Fruit fly (Drosophila melanogaster) whole organism, embryonic: ENCODE results near the gene CG33160.

ENCODE experiments used
- Atf6 ChIP-seq: fragments of 200-800 bp; sonication (Bioruptor generic); IDR thresholded peaks from 2 replicates; pipeline ENCODE4 v1.3.6; 2022; ENCODE audit warnings: missing biosample characterization, missing genetic modification characterization
- CG11696 ChIP-seq: fragments of 200-800 bp; sonication (Bioruptor generic); IDR thresholded peaks from 2 replicates; pipeline ENCODE4 v1.3.6; 2022; ENCODE audit warnings: missing biosample characterization, missing genetic modification characterization
- CG1233 ChIP-seq: fragments of 200-800 bp; sonication (Bioruptor generic); optimal IDR thresholded peaks from 4 replicates; lab custom pipeline; 2018; ENCODE audit warnings: missing biosample characterization, mild to moderate bottlenecking, missing genetic modification characterization
- CG12391 ChIP-seq: fragments of 200-800 bp; sonication (Bioruptor generic); optimal IDR thresholded peaks from 3 replicates; lab custom pipeline; 2018; ENCODE audit warnings: missing biosample characterization, mild to moderate bottlenecking, missing genetic modification characterization, moderate library complexity
- CG12744 ChIP-seq: fragments of 200-800 bp; sonication (Bioruptor generic); optimal IDR thresholded peaks from 2 replicates; lab custom pipeline; 2016; ENCODE audit warnings: missing biosample characterization, missing genetic modification characterization
- CG13624 ChIP-seq: fragments of 200-800 bp; sonication (Bioruptor generic); optimal IDR thresholded peaks from 2 replicates; lab custom pipeline; 2016; ENCODE audit warnings: missing biosample characterization, missing genetic modification characterization
- CG14014 ChIP-seq: fragments of 200-800 bp; sonication (Bioruptor generic); IDR thresholded peaks from 2 replicates; pipeline ENCODE4 v1.3.6; 2022; ENCODE audit warnings: missing biosample characterization, missing genetic modification characterization
- CG14860 ChIP-seq: fragments of 200-800 bp; sonication (Bioruptor generic); IDR thresholded peaks from 3 replicates; pipeline ENCODE4 v1.3.6; 2022; ENCODE audit warnings: missing biosample characterization, missing genetic modification characterization; ENCODE audit not compliant: partially characterized antibody
- CG1529 ChIP-seq: fragments of 200-800 bp; sonication (Bioruptor generic); optimal IDR thresholded peaks from 3 replicates; lab custom pipeline; 2018; ENCODE audit warnings: missing biosample characterization, missing genetic modification characterization
- CG15514 ChIP-seq: fragments of 200-800 bp; sonication (Bioruptor generic); optimal IDR thresholded peaks from 3 replicates; lab custom pipeline; 2017; ENCODE audit warnings: missing biosample characterization, missing genetic modification characterization, mild to moderate bottlenecking, moderate library complexity, missing genetic modification reagents
- CG17361 ChIP-seq: fragments of 200-800 bp; sonication (Bioruptor generic); IDR thresholded peaks from 3 replicates; pipeline ENCODE4 v1.3.6; 2022; ENCODE audit warnings: missing biosample characterization, missing genetic modification characterization
- CG17568 ChIP-seq: fragments of 200-800 bp; sonication (Bioruptor generic); optimal IDR thresholded peaks from 2 replicates; lab custom pipeline; 2018; ENCODE audit warnings: missing biosample characterization, mild to moderate bottlenecking, missing genetic modification characterization, moderate library complexity
- CG2120 ChIP-seq: fragments of 200-800 bp; sonication (Bioruptor generic); optimal IDR thresholded peaks from 3 replicates; lab custom pipeline; 2016; ENCODE audit warnings: missing biosample characterization, missing genetic modification characterization
- CG32772 ChIP-seq: fragments of 200-800 bp; sonication (Bioruptor generic); IDR thresholded peaks from 2 replicates; pipeline ENCODE4 v1.3.6; 2022; ENCODE audit warnings: missing biosample characterization, missing genetic modification characterization
- CG33213 ChIP-seq: fragments of 200-800 bp; sonication (Bioruptor generic); optimal IDR thresholded peaks from 3 replicates; lab custom pipeline; 2016; ENCODE audit warnings: missing biosample characterization, missing genetic modification characterization
- CG3847 ChIP-seq: fragments of 200-800 bp; sonication (Bioruptor generic); IDR thresholded peaks from 2 replicates; pipeline ENCODE4 v1.3.6; 2022; ENCODE audit warnings: missing biosample characterization, missing genetic modification characterization
- CG42726 ChIP-seq: fragments of 200-800 bp; sonication (Bioruptor generic); IDR thresholded peaks from 2 replicates; pipeline ENCODE4 v1.3.6; 2022; ENCODE audit warnings: missing biosample characterization, missing genetic modification characterization; ENCODE audit not compliant: partially characterized antibody
- CG6272 ChIP-seq: fragments of 200-800 bp; sonication (Bioruptor generic); IDR thresholded peaks from 2 replicates; pipeline ENCODE4 v1.3.6; 2022; ENCODE audit warnings: missing biosample characterization, missing genetic modification characterization
- CG6854 ChIP-seq: fragments of 200-800 bp; sonication (Bioruptor generic); optimal IDR thresholded peaks from 3 replicates; lab custom pipeline; 2017; ENCODE audit warnings: missing biosample characterization, mild to moderate bottlenecking, missing genetic modification characterization
- CrebB ChIP-seq: fragments of 200-800 bp; sonication (Bioruptor generic); optimal IDR thresholded peaks from 3 replicates; lab custom pipeline; 2018; ENCODE audit warnings: missing biosample characterization, mild to moderate bottlenecking, missing genetic modification characterization
- E2f2 ChIP-seq: fragments of 200-800 bp; sonication (Bioruptor generic); IDR thresholded peaks from 2 replicates; pipeline ENCODE4 v1.3.6; 2022; ENCODE audit warnings: missing biosample characterization, missing genetic modification characterization
- GATAe ChIP-seq: fragments of 200-800 bp; sonication (Bioruptor generic); conservative IDR thresholded peaks from 2 replicates; pipeline ENCODE4 v1.3.6; 2022; ENCODE audit warnings: missing biosample characterization, missing genetic modification characterization
- MESR4 ChIP-seq: fragments of 200-800 bp; sonication (Bioruptor generic); optimal IDR thresholded peaks from 2 replicates; lab custom pipeline; 2018; ENCODE audit warnings: missing biosample characterization, mild to moderate bottlenecking, missing genetic modification characterization, moderate library complexity
- Max ChIP-seq: fragments of 200-800 bp; sonication (Bioruptor generic); optimal IDR thresholded peaks from 2 replicates; lab custom pipeline; 2016; ENCODE audit warnings: missing biosample characterization, mild to moderate bottlenecking, missing genetic modification characterization
- NFAT ChIP-seq: fragments of 200-800 bp; sonication (Bioruptor generic); IDR thresholded peaks from 2 replicates; pipeline ENCODE4 v1.3.6; 2022; ENCODE audit warnings: missing biosample characterization, missing genetic modification characterization
- Nf-YC ChIP-seq: fragments of 200-800 bp; optimal IDR thresholded peaks from 3 replicates; lab custom pipeline; 2019; ENCODE audit warnings: missing biosample characterization, mild to moderate bottlenecking, missing genetic modification characterization, moderate library complexity
- Opbp ChIP-seq: fragments of 200-800 bp; sonication (Bioruptor generic); IDR thresholded peaks from 3 replicates; pipeline ENCODE4 v1.3.6; 2022; ENCODE audit warnings: missing biosample characterization, missing genetic modification characterization; ENCODE audit not compliant: partially characterized antibody
- Sry-δ ChIP-seq: fragments of 200-800 bp; sonication (Bioruptor generic); optimal IDR thresholded peaks from 2 replicates; lab custom pipeline; 2016; ENCODE audit warnings: missing biosample characterization, missing genetic modification characterization
- Trl ChIP-seq, 3 experiments: fragments of >200 bp in 2 of 3; fragments of 200-800 bp in 1 of 3; sonication (Bioruptor generic) in 1 of 3; optimal IDR thresholded peaks; 2 replicates in 1 of 3; 3 replicates in 2 of 3; lab custom pipeline; 2016 to 2017; ENCODE audit warnings: missing biosample characterization in 1 of 3, missing genetic modification characterization in 1 of 3
- Xrp1 ChIP-seq: fragments of 200-800 bp; sonication (Bioruptor generic); IDR thresholded peaks from 2 replicates; pipeline ENCODE4 v1.3.6; 2022; ENCODE audit warnings: missing biosample characterization, missing genetic modification characterization
- abd-A ChIP-seq: fragments of 200-800 bp; sonication (Bioruptor generic); optimal IDR thresholded peaks from 3 replicates; lab custom pipeline; 2019; ENCODE audit warnings: missing biosample characterization, mild to moderate bottlenecking, missing genetic modification characterization, moderate library complexity
- amos ChIP-seq: fragments of 200-800 bp; sonication (Bioruptor generic); IDR thresholded peaks from 2 replicates; pipeline ENCODE4 v1.3.6; 2022; ENCODE audit warnings: missing biosample characterization, missing genetic modification characterization; ENCODE audit not compliant: partially characterized antibody
- az2 ChIP-seq: fragments of 200-800 bp; sonication (Bioruptor generic); optimal IDR thresholded peaks from 3 replicates; lab custom pipeline; 2016; ENCODE audit warnings: missing biosample characterization, missing genetic modification characterization
- bbx ChIP-seq: fragments of 200-800 bp; sonication (Bioruptor generic); IDR thresholded peaks from 2 replicates; pipeline ENCODE4 v1.3.6; 2022; ENCODE audit warnings: missing biosample characterization, missing genetic modification characterization; ENCODE audit not compliant: partially characterized antibody
- danr ChIP-seq: fragments of 200-800 bp; sonication (Bioruptor generic); IDR thresholded peaks from 2 replicates; pipeline ENCODE4 v1.3.6; 2022; ENCODE audit warnings: missing biosample characterization, missing genetic modification characterization
- dpn ChIP-seq, 2 experiments: fragments of 200-800 bp; sonication (Bioruptor generic); optimal IDR thresholded peaks; 3 replicates each; lab custom pipeline; 2016; ENCODE audit warnings: missing biosample characterization in 2 of 2, missing genetic modification characterization in 2 of 2
- gcm ChIP-seq: fragments of 200-800 bp; sonication (Bioruptor generic); optimal IDR thresholded peaks from 2 replicates; lab custom pipeline; 2019; ENCODE audit warnings: missing biosample characterization, mild to moderate bottlenecking, missing genetic modification characterization, moderate library complexity
- hbn ChIP-seq: fragments of 200-800 bp; sonication (Bioruptor generic); IDR thresholded peaks from 2 replicates; pipeline ENCODE4 v1.3.6; 2022; ENCODE audit warnings: missing biosample characterization, missing genetic modification characterization; ENCODE audit not compliant: partially characterized antibody
- hkb ChIP-seq, 2 experiments: fragments of 200-800 bp in 1 of 2; fragments of >200 bp in 1 of 2; sonication (Bioruptor generic) in 1 of 2; IDR thresholded peaks in 1 of 2; optimal IDR thresholded peaks in 1 of 2; 2 replicates each; pipeline versions ENCODE4 v1.3.6 to Lab custom; 2017 to 2022; ENCODE audit warnings: missing biosample characterization in 1 of 2, missing genetic modification characterization in 1 of 2
- jumu ChIP-seq: fragments of 200-800 bp; sonication (Bioruptor generic); optimal IDR thresholded peaks from 3 replicates; lab custom pipeline; 2016; ENCODE audit warnings: missing biosample characterization, missing genetic modification characterization
- lmd ChIP-seq: fragments of 200-800 bp; sonication (Bioruptor generic); IDR thresholded peaks from 2 replicates; pipeline ENCODE4 v1.3.6; 2022; ENCODE audit warnings: missing biosample characterization, missing genetic modification characterization
- ro ChIP-seq: fragments of 200-800 bp; sonication (Bioruptor generic); IDR thresholded peaks from 2 replicates; pipeline ENCODE4 v1.3.6; 2022; ENCODE audit warnings: missing biosample characterization, missing genetic modification characterization
- sens ChIP-seq: fragments of 200-800 bp; sonication (Bioruptor generic); peaks from one replicate; lab custom pipeline; 2016; ENCODE audit warnings: missing biosample characterization, missing genetic modification characterization
- sim ChIP-seq: fragments of 200-800 bp; sonication (Bioruptor generic); IDR thresholded peaks from 2 replicates; pipeline ENCODE4 v1.3.6; 2022; ENCODE audit warnings: missing biosample characterization, missing genetic modification characterization
- unc-4 ChIP-seq: fragments of 200-800 bp; sonication (Bioruptor generic); IDR thresholded peaks from 2 replicates; pipeline ENCODE4 v1.3.6; 2022; ENCODE audit warnings: missing biosample characterization, missing genetic modification characterization; ENCODE audit not compliant: partially characterized antibody
- unpg ChIP-seq: fragments of 200-800 bp; sonication (Bioruptor generic); optimal IDR thresholded peaks from 3 replicates; lab custom pipeline; 2018; ENCODE audit warnings: missing biosample characterization, mild to moderate bottlenecking, missing genetic modification characterization, moderate library complexity
- vnd ChIP-seq: fragments of 200-800 bp; sonication (Bioruptor generic); IDR thresholded peaks from 3 replicates; pipeline ENCODE4 v1.3.6; 2022; ENCODE audit warnings: missing biosample characterization, missing genetic modification characterization; ENCODE audit not compliant: partially characterized antibody
- vvl ChIP-seq: fragments of 200-800 bp; sonication (Bioruptor generic); IDR thresholded peaks from 2 replicates; pipeline ENCODE4 v1.3.6; 2022; ENCODE audit warnings: missing biosample characterization, missing genetic modification characterization
- zfh1 ChIP-seq: fragments of 200-800 bp; sonication (Bioruptor generic); IDR thresholded peaks from 3 replicates; pipeline ENCODE4 v1.3.6; 2022; ENCODE audit warnings: missing biosample characterization, missing genetic modification characterization

The CG33160 gene

DNA sequence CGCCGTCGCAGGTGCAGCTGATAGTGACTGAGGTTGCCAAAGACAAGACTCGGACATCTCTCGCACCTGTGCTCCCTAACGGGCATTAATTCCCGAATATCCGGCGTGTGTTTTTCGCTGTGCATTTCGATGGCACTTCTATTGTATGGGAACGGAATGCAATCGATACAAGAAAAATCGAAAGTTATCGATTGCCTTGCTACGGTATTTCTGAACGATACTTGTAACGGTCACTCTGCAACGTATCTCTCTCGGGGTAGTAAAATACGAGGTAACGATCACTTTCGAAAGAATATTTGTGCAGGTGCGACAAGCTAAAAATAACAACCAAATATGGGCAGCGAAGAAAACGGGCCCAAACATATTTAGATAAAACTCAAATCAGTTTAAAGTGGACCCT is 41.2 kb downstream of the CG33160 start, which contains the start of gene CG32280 (continued):
- peak; percentile 84 for TF ChIP-seq MESR4 (GFP tag; lab: Kevin White, UChicago)
- TF ChIP-seq hkb (optimal IDR thresholded peaks at IDR 0.05; lab: Kevin White, UChicago), result no peak
- no peak for TF ChIP-seq hkb (GFP tag; IDR thresholded peaks at IDR 0.05; lab: Robert Waterston, UW)
- TF ChIP-seq unc-4 (GFP tag; lab: Robert Waterston, UW), result peak; percentile 90
- TF ChIP-seq hbn, result peak; percentile 91
- TF ChIP-seq danr (GFP tag; lab: Robert Waterston, UW), result no peak
- no peak for TF ChIP-seq CG32772 (GFP tag; lab: Robert Waterston, UW)
- no peak for TF ChIP-seq GATAe (GFP tag; lab: Robert Waterston, UW)
- peak; percentile 20 for TF ChIP-seq Nf-YC (tag; lab: Kevin White, UChicago)
- no peak for TF ChIP-seq CG17568 (GFP tag; lab: Kevin White, UChicago)
- TF ChIP-seq ro, result no peak
- TF ChIP-seq CG2120 (GFP tag; lab: Kevin White, UChicago), result peak; percentile 51
- TF ChIP-seq CG3847 (GFP tag; lab: Robert Waterston, UW), result peak; percentile 41; the same call in 1 of the 2 replicates
- TF ChIP-seq CG12391 (tag; lab: Kevin White, UChicago), result peak; percentile 23
- no peak for TF ChIP-seq gcm (GFP tag; lab: Kevin White, UChicago)
- 0 out of 2 replicates have a peak, but pooled peaks have one; percentile 36 for TF ChIP-seq CG6272 (GFP tag; lab: Robert Waterston, UW)
- peak; percentile 33 for TF ChIP-seq Max (GFP tag; lab: Kevin White, UChicago)
- peak; percentile 91 for TF ChIP-seq sens
- no peak for TF ChIP-seq CG33213 (GFP tag; lab: Kevin White, UChicago)
- TF ChIP-seq CG13624, result peak; percentile 24
- no peak for TF ChIP-seq abd-A (tag; lab: Kevin White, UChicago)
- no peak for TF ChIP-seq CG1529 (GFP tag; lab: Kevin White, UChicago)
- TF ChIP-seq CG1233 (GFP tag; lab: Kevin White, UChicago), result no peak
- peak; percentile 17; the same call in 1 of the 2 replicates for TF ChIP-seq lmd (GFP tag; lab: Robert Waterston, UW)
- TF ChIP-seq dpn (GFP tag; optimal IDR thresholded peaks at IDR 0.05; lab: Kevin White, UChicago), result peak; percentile 13 to 38
- TF ChIP-seq az2, result peak; percentile 1
- peak; percentile 16; the same call in 1 of the 2 replicates for TF ChIP-seq CG14014 (GFP tag; lab: Robert Waterston, UW)
- peak; percentile 91 for TF ChIP-seq amos (GFP tag; lab: Robert Waterston, UW)
- no peak for TF ChIP-seq Trl (optimal IDR thresholded peaks at IDR 0.05; lab: Kevin White, UChicago)
- peak; percentile 15 for TF ChIP-seq Trl (GFP tag; optimal IDR thresholded peaks at IDR 0.05; lab: Kevin White, UChicago)
- peak; percentile 82 for TF ChIP-seq CG14860 (GFP tag; lab: Robert Waterston, UW)
- peak; percentile 84 for TF ChIP-seq vnd (GFP tag; lab: Robert Waterston, UW)
- 0 out of 2 replicates have a peak, but pooled peaks have one; percentile 19 for TF ChIP-seq sim (GFP tag; lab: Robert Waterston, UW)
- no peak for TF ChIP-seq CG6854 (GFP tag; lab: Kevin White, UChicago)
- peak; percentile 40; the same call in 1 of the 2 replicates for TF ChIP-seq NFAT
- peak; percentile 21 for TF ChIP-seq jumu (GFP tag; lab: Kevin White, UChicago)
- peak; percentile 76; the same call in 1 of the 2 replicates for TF ChIP-seq CG42726 (GFP tag; lab: Robert Waterston, UW)
- TF ChIP-seq CG12744 (GFP tag; lab: Kevin White, UChicago), result no peak
- peak; percentile 72 for TF ChIP-seq CG15514 (GFP tag; lab: Kevin White, UChicago)
- TF ChIP-seq bbx (GFP tag; lab: Robert Waterston, UW), result peak; percentile 91
- TF ChIP-seq CrebB (tag; lab: Kevin White, UChicago), result peak; percentile 35
- TF ChIP-seq Atf6 (GFP tag; lab: Robert Waterston, UW), result peak; percentile 40; the same call in 1 of the 2 replicates
- peak; percentile 50 for TF ChIP-seq vvl (GFP tag; lab: Robert Waterston, UW)
- 0 out of 2 replicates have a peak, but pooled peaks have one; percentile 5 for TF ChIP-seq Xrp1
- peak; percentile 87; the same call in 2 of the 3 replicates for TF ChIP-seq Opbp (GFP tag; lab: Robert Waterston, UW)
- TF ChIP-seq E2f2, result peak; percentile 45; the same call in 1 of the 2 replicates
- TF ChIP-seq Sry-δ (GFP tag; lab: Kevin White, UChicago), result peak; percentile 80
- TF ChIP-seq CG11696 (GFP tag; lab: Robert Waterston, UW), result no peak
- TF ChIP-seq unpg, result peak; percentile 20
- TF ChIP-seq CG17361, result 0 out of 3 replicates have a peak, but pooled peaks have one; percentile 12
- TF ChIP-seq zfh1 (GFP tag; lab: Robert Waterston, UW), result 0 out of 3 replicates have a peak, but pooled peaks have one; percentile 51
